Fruit fly (Drosophila melanogaster): ENCODE measurements around the gene alpha4GT1.

DNA sequence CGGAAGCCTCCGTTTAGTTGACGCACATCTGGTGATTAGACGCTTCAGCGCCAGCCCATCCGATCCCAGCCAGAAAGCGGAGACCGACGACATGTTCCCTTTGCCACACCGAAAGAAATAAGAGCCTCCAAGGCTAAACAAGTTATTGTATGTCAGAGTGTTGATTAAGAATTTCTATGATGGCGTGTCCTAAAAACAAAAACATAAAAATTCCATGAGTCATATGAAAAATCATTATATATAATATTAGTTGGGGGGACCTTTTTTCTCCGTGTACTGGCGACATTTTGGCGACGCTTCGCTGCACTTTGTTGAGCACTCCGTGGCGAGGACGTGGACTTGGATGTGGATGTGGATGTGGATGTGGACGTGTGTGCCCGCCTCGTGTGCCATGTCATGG is 10.2 kb downstream of the alpha4GT1 start:
- TF ChIP-seq CG12744 (GFP tag; optimal IDR thresholded peaks at IDR 0.05) (no peak), fu2 (GFP tag; optimal IDR thresholded peaks at IDR 0.05) (no peak), chif (GFP tag; optimal IDR thresholded peaks at IDR 0.05) (no peak), br (optimal IDR thresholded peaks at IDR 0.05) (no peak), Dek (tag; optimal IDR thresholded peaks at IDR 0.05) (no peak), dan (GFP tag; IDR thresholded peaks at IDR 0.05) (no peak), Lim3 (GFP tag; IDR thresholded peaks at IDR 0.05) (no peak)

Measured in whole organism, embryonic.